Worm (Caenorhabditis elegans) whole organism, L4 larva: ENCODE data around the gene T12A7.2.
A peak's percentile ranks its signal among the peaks of the same experiment; 100 is the strongest.

Experiments
- F10B5.3 ChIP-seq: sonication (generic microtip); optimal IDR thresholded peaks from 2 replicates; lab custom pipeline; 2016; ENCODE audit warnings: mild to moderate bottlenecking, missing genetic modification characterization, missing compliant biosample characterization
- F49E8.2 ChIP-seq: sonication (generic microtip); optimal IDR thresholded peaks from 2 replicates; lab custom pipeline; 2016; ENCODE audit warnings: missing compliant biosample characterization, mild to moderate bottlenecking, missing genetic modification characterization, borderline replicate concordance
- T20F7.1 ChIP-seq: fragments of 200-800 bp; sonication (Bioruptor generic); optimal IDR thresholded peaks from 2 replicates; lab custom pipeline; 2018; ENCODE audit warnings: mild to moderate bottlenecking, missing genetic modification characterization, missing compliant biosample characterization
- Y5F2A.4 ChIP-seq: fragments of 200-800 bp; sonication (Bioruptor generic); optimal IDR thresholded peaks from 2 replicates; lab custom pipeline; 2018; ENCODE audit warnings: mild to moderate bottlenecking, missing genetic modification characterization, missing compliant biosample characterization
- Y75B8A.6 ChIP-seq: fragments of 200-800 bp; sonication (Bioruptor generic); IDR thresholded peaks from 2 replicates; pipeline ENCODE4 v1.3.6; 2022; ENCODE audit warnings: missing genetic modification reagents, missing genetic modification characterization, missing compliant biosample characterization
- ZK337.2 ChIP-seq: fragments of 200-800 bp; sonication (Bioruptor generic); IDR thresholded peaks from 2 replicates; pipeline ENCODE4 v1.3.6; 2022; ENCODE audit warnings: missing genetic modification reagents, missing genetic modification characterization, missing compliant biosample characterization
- aha-1 ChIP-seq: fragments of 150-350 bp; peaks from one replicate; lab custom pipeline; 2014; ENCODE audit warnings: missing biosample characterization, missing genetic modification characterization
- arid-1 ChIP-seq: fragments of 200-800 bp; sonication (Bioruptor generic); conservative IDR thresholded peaks from 2 replicates; pipeline ENCODE4 v1.3.6; 2022; ENCODE audit warnings: missing genetic modification reagents, missing genetic modification characterization, missing compliant biosample characterization
- ceh-28 ChIP-seq: fragments of 150-350 bp; optimal IDR thresholded peaks from 2 replicates; lab custom pipeline; 2014; ENCODE audit warnings: missing biosample characterization, missing genetic modification reagents, missing genetic modification characterization
- ces-1 ChIP-seq: fragments of 150-350 bp; sonication (generic microtip); optimal IDR thresholded peaks from 4 replicates; lab custom pipeline; 2014; ENCODE audit warnings: missing biosample characterization, missing genetic modification reagents, missing genetic modification characterization
- ctbp-1 ChIP-seq: fragments of 200-800 bp; sonication (Bioruptor generic); IDR thresholded peaks from 2 replicates; pipeline ENCODE4 v1.3.6; 2022; ENCODE audit warnings: missing genetic modification reagents, missing genetic modification characterization, missing compliant biosample characterization
- daf-8 ChIP-seq: fragments of 200-800 bp; sonication (Bioruptor generic); IDR thresholded peaks from 2 replicates; pipeline ENCODE4 v1.3.6; 2022; ENCODE audit warnings: missing genetic modification characterization, missing compliant biosample characterization
- dmd-6 ChIP-seq: fragments of 200-800 bp; sonication (Bioruptor generic); IDR thresholded peaks from 2 replicates; pipeline ENCODE4 v1.3.6; 2022; ENCODE audit warnings: missing genetic modification reagents, missing genetic modification characterization, missing compliant biosample characterization
- egl-27 ChIP-seq: sonication (generic microtip); optimal IDR thresholded peaks from 3 replicates; lab custom pipeline; 2017; ENCODE audit warnings: missing biosample characterization, missing genetic modification reagents, missing genetic modification characterization
- fkh-10 ChIP-seq: fragments of 150-350 bp; optimal IDR thresholded peaks from 2 replicates; lab custom pipeline; 2014; ENCODE audit warnings: missing biosample characterization, missing genetic modification reagents, missing genetic modification characterization
- hlh-11 ChIP-seq: fragments of 200-800 bp; sonication (Bioruptor generic); optimal IDR thresholded peaks from 2 replicates; lab custom pipeline; 2018; ENCODE audit warnings: mild to moderate bottlenecking, missing genetic modification characterization, missing compliant biosample characterization
- hmg-1.1 ChIP-seq: fragments of 200-800 bp; sonication (Bioruptor generic); IDR thresholded peaks from 2 replicates; pipeline ENCODE4 v1.3.6; 2022; ENCODE audit warnings: missing genetic modification reagents, missing genetic modification characterization, missing compliant biosample characterization
- lim-7 ChIP-seq: fragments of 200-800 bp; sonication (Bioruptor generic); IDR thresholded peaks from 2 replicates; pipeline ENCODE4 v1.3.6; 2022; ENCODE audit warnings: missing genetic modification characterization, missing compliant biosample characterization
- lsy-2 ChIP-seq, 2 experiments: fragments of 150-350 bp in 1 of 2; sonication (generic microtip) in 1 of 2; optimal IDR thresholded peaks; 2 replicates each; lab custom pipeline; 2014 to 2017; ENCODE audit warnings: missing biosample characterization in 2 of 2, missing genetic modification characterization in 2 of 2
- madf-9 ChIP-seq: fragments of 200-800 bp; sonication (Bioruptor generic); conservative IDR thresholded peaks from 2 replicates; pipeline ENCODE4 v1.3.6; 2022; ENCODE audit warnings: missing genetic modification reagents, missing genetic modification characterization, missing compliant biosample characterization
- mdt-29 ChIP-seq: fragments of 200-800 bp; sonication (Bioruptor generic); IDR thresholded peaks from 2 replicates; pipeline ENCODE4 v1.3.6; 2022; ENCODE audit warnings: missing genetic modification reagents, missing genetic modification characterization, missing compliant biosample characterization
- mep-1 ChIP-seq: fragments of 150-350 bp; sonication (generic microtip); optimal IDR thresholded peaks from 3 replicates; lab custom pipeline; 2014; ENCODE audit warnings: missing biosample characterization, missing genetic modification characterization
- nhr-102 ChIP-seq: sonication (generic microtip); optimal IDR thresholded peaks from 2 replicates; lab custom pipeline; 2016; ENCODE audit warnings: mild to moderate bottlenecking, missing genetic modification characterization, moderate library complexity, missing compliant biosample characterization
- nhr-28 ChIP-seq: fragments of 150-350 bp; optimal IDR thresholded peaks from 2 replicates; lab custom pipeline; 2014; ENCODE audit warnings: missing biosample characterization, missing genetic modification characterization
- nhr-48 ChIP-seq: sonication (generic microtip); optimal IDR thresholded peaks from 2 replicates; lab custom pipeline; 2016; ENCODE audit warnings: mild to moderate bottlenecking, missing genetic modification characterization, missing compliant biosample characterization
- nhr-77 ChIP-seq: fragments of 150-350 bp; optimal IDR thresholded peaks from 2 replicates; lab custom pipeline; 2014; ENCODE audit warnings: missing biosample characterization, missing genetic modification characterization
- pqm-1 ChIP-seq: sonication (generic microtip); optimal IDR thresholded peaks from 2 replicates; lab custom pipeline; 2017; ENCODE audit warnings: missing biosample characterization, missing genetic modification characterization
- set-16 ChIP-seq: fragments of 200-800 bp; sonication (Bioruptor generic); IDR thresholded peaks from 2 replicates; pipeline ENCODE4 v1.3.6; 2022; ENCODE audit warnings: missing genetic modification reagents, missing genetic modification characterization, missing compliant biosample characterization
- spr-1 ChIP-seq: sonication (generic microtip); optimal IDR thresholded peaks from 2 replicates; lab custom pipeline; 2016; ENCODE audit warnings: mild to moderate bottlenecking, missing genetic modification characterization, missing compliant biosample characterization
- tra-1 ChIP-seq: fragments of 200-800 bp; sonication (Bioruptor generic); IDR thresholded peaks from 2 replicates; pipeline ENCODE4 v1.3.6; 2022; ENCODE audit warnings: missing genetic modification reagents, missing genetic modification characterization, missing compliant biosample characterization
- unc-62 ChIP-seq, 3 experiments: fragments of 150-350 bp in 1 of 3; sonication (generic microtip); optimal IDR thresholded peaks in 2 of 3; peaks in 1 of 3; 1 replicate in 1 of 3; 2 replicates in 2 of 3; lab custom pipeline; 2014 to 2017; ENCODE audit warnings: missing biosample characterization in 3 of 3, missing genetic modification characterization in 3 of 3, missing genetic modification reagents in 3 of 3, missing genotype in 1 of 3
- zfp-2 ChIP-seq: sonication (generic microtip); optimal IDR thresholded peaks from 2 replicates; lab custom pipeline; 2016; ENCODE audit warnings: mild to moderate bottlenecking, missing genetic modification characterization, missing compliant biosample characterization
- zip-2 ChIP-seq: fragments of 150-350 bp; optimal IDR thresholded peaks from 2 replicates; lab custom pipeline; 2014; ENCODE audit warnings: missing biosample characterization, missing genetic modification characterization
- ztf-7 ChIP-seq: fragments of 150-350 bp; optimal IDR thresholded peaks from 2 replicates; lab custom pipeline; 2014; ENCODE audit warnings: missing biosample characterization, missing genetic modification characterization

The T12A7.2 gene

DNA sequence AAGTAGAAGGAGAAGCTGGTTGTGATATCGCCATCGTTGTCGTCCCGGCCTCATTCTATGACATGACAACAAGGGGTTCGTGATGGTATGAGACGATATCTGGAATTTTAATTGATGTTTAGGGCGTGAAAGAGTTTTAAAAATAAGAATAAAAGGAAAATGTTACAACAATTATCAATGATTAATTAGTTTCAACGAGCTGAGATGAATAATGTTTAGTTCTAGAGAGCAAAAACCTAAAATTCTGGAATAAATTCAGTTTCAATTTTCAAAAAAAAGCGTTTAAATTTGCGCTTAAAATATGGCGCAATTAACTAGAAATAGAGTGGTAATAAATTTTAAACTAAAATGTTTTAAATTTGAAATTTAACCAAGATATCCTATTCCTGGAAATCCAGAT lies 31.6 kb upstream of the T12A7.2 start, which contains the start of gene H01G02.3:
TSS of gene H01G02.3 (minus strand) at position 101 of the 400 bp plus-strand sequence.
- TF ChIP-seq nhr-77, result no peak

DNA sequence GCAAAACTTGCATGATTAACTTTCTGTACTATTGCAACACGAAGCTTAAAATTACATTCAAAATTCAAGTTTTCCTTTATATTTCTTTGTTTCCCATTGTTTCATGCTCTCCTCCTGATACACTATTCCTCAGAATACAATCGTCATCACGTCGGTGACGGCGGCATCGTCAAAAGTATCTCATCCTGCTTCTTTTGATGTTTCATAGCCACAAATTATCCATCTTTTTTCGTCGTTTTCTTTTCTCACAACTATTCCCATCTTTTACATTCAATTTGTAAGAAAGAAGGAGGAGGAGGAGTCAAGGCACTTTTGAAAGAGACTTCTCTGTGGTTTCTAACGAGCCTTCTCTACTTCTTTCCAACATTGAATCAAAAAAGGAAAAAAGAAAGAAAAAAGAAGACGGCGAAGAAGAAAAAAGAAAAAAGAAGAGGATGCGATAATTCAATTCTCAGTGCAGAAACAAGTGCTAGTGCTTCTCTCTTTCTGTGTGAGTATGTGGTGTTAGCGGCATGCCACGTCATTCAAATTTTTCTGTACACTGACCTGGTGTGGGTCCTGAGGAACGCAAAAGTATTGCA lies 27.6 kb upstream of the T12A7.2 start:
- peak; percentile 82 for TF ChIP-seq ces-1 (GFP tag; lab: Kevin White, UChicago)
- TF ChIP-seq aha-1 (tag; lab: Kevin White, UChicago), result peak; percentile 89
- TF ChIP-seq unc-62 (GFP tag; optimal IDR thresholded peaks at IDR 0.05 in 1 of 2; lab: Kevin White, UChicago), result peak in 1 of 2 experiments; percentile 53
- TF ChIP-seq unc-62 (tag; optimal IDR thresholded peaks at IDR 0.05; lab: Kevin White, UChicago), result no peak
- TF ChIP-seq nhr-102 (tag; lab: Kevin White, UChicago), result no peak
- peak in 1 of 2 experiments; percentile 23 for TF ChIP-seq lsy-2 (tag; optimal IDR thresholded peaks at IDR 0.05; lab: Kevin White, UChicago)
- peak; percentile 83 for TF ChIP-seq fkh-10 (GFP tag; lab: Kevin White, UChicago)
- TF ChIP-seq nhr-28 (tag; lab: Kevin White, UChicago), result no peak
- TF ChIP-seq mep-1, result peak; percentile 19
- TF ChIP-seq, all 104 proteins: peak for 6

DNA sequence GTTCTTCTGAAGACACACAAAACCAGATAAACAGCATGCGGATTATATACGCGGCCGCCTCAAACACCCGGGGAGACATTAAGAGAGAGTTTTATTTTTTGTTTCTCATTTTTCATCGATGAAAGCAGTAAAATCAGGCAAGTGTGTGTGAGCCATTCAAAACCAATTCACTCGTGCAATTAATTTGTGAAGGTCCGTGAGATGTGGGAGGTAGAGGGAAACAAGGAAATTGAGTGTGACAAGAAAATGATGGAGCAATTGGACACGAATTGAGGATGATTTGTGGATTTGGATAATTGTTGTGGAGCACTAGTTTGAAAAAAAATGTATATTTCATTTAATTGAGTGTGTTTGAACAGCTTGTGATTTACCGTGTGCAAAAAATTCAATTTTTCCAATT lies 26.9 kb upstream of the T12A7.2 start:
- TF ChIP-seq pqm-1 (tag; lab: Kevin White, UChicago) (no peak), daf-8 (no peak), ZK337.2 (GFP tag; lab: Robert Waterston, UW) (no peak), aha-1 (tag; lab: Kevin White, UChicago) (no peak)
- TF ChIP-seq, all 104 proteins: peak for 0

DNA sequence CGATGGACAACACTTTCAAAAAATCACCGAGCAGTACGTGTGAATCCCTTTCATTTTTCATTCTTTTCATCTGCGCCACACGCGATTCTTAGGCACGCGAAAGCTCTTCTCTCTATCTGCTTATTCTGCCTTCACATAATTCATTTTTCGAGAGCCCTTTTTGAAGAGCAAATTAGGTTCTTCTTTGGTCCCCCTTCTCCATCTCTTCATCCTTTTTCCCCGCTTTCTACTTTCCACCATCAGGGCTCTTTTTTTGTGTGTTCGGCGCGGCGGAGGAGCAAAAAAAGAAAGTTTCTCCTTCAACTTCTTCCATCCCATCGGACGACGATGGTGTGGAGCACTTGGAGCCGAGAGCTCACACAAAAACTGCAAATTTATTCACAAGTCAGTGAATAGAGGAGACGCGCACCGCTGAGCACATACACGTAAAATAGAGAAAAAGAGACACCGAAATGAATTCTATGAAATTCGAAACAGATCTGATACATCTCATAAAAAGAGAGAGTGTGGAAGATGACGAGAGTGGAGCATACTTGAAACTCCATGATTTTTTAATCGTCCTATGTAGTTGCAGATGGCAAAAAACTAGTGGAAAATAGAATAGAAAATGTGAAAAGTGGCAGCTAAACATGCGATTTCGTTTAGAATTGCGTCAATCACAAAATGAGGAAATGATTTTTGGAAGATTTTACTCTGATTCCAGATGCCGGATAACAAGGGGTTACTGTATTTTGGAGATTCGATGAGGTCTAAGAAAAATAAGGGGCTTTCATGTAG lies 24.3 kb upstream of the T12A7.2 start:
- TF ChIP-seq ces-1 (GFP tag; lab: Kevin White, UChicago) (peak; percentile 9), F49E8.2 (no peak), F10B5.3 (tag; lab: Kevin White, UChicago) (no peak), hmg-1.1 (GFP tag; lab: Robert Waterston, UW) (no peak), aha-1 (tag; lab: Kevin White, UChicago) (peak; percentile 30), set-16 (GFP tag; lab: Robert Waterston, UW) (peak; percentile 17; the same call in 1 of the 2 replicates), madf-9 (GFP tag; lab: Robert Waterston, UW) (no peak), ctbp-1 (GFP tag; lab: Robert Waterston, UW) (peak; percentile 59; the same call in 1 of the 2 replicates), unc-62 (GFP tag; optimal IDR thresholded peaks at IDR 0.05 in 1 of 2; lab: Kevin White, UChicago) (peak in 1 of 2 experiments; percentile 74), unc-62 (tag; optimal IDR thresholded peaks at IDR 0.05; lab: Kevin White, UChicago) (no peak), spr-1 (tag; lab: Kevin White, UChicago) (no peak), lsy-2 (tag; optimal IDR thresholded peaks at IDR 0.05; lab: Kevin White, UChicago) (peak in 1 of 2 experiments; percentile 4), fkh-10 (GFP tag; lab: Kevin White, UChicago) (peak; percentile 50), dmd-6 (no peak), lim-7 (GFP tag; lab: Robert Waterston, UW) (0 out of 2 replicates have a peak, but pooled peaks have one; percentile 4)
- TF ChIP-seq, all 104 proteins: peak for 8

DNA sequence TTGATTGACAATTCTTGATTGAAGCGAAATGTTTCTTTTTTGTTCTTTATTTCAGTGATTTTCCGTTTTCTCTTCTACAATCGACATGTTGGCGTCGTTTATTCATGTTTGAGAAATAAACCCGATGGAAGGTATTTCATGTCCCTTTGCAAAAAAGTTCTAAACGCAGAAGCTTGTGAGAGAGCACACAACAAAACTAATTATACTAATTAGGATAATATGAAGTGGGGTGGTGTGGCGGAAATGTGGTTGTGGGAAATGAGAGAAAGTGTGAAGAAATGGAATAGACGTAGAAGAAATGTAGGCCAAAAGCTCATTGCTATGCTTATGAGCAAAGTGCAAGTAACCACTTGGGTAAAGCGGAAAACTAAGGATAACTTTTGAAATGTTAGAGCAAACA lies 21.9 kb upstream of the T12A7.2 start:
- TF ChIP-seq unc-62 (GFP tag; optimal IDR thresholded peaks at IDR 0.05 in 1 of 2; lab: Kevin White, UChicago), result no peak
- TF ChIP-seq unc-62 (tag; optimal IDR thresholded peaks at IDR 0.05; lab: Kevin White, UChicago), result no peak
- no peak for TF ChIP-seq zip-2 (tag; lab: Kevin White, UChicago)
- TF ChIP-seq T20F7.1, result no peak
- TF ChIP-seq mdt-29 (GFP tag; lab: Robert Waterston, UW), result no peak
- TF ChIP-seq nhr-48 (tag; lab: Kevin White, UChicago), result no peak
- no peak for TF ChIP-seq arid-1 (GFP tag; lab: Robert Waterston, UW)
- no peak for TF ChIP-seq egl-27 (tag; lab: Kevin White, UChicago)

DNA sequence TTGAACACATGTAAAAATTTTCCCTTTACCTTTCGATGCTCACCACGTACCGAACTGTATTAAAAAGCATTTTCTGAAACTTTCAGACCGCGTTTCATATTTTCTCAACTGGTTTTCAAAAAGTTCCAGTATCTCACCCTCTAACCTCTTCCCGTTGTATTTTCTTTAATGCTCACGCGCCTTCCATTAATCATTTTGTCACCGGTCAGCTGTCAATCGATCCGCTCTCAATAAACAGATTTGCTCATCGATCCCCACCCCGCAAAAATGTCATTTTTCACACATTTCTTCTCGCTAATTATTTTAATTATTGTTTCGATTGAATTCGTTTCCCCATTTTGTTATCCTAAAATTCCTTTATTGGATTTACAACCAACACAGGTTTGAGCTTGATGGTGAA lies 18.1 kb upstream of the T12A7.2 start, which contains the start of gene lpr-2:
TSS of gene lpr-2 (plus strand) at position 189 of the 400 bp plus-strand sequence.
- TF ChIP-seq zfp-2 (no peak), ceh-28 (tag; lab: Kevin White, UChicago) (no peak), set-16 (GFP tag; lab: Robert Waterston, UW) (no peak), tra-1 (GFP tag; lab: Robert Waterston, UW) (no peak), aha-1 (tag; lab: Kevin White, UChicago) (no peak), hlh-11 (tag; lab: Kevin White, UChicago) (no peak), hmg-1.1 (GFP tag; lab: Robert Waterston, UW) (no peak), Y5F2A.4 (no peak), ztf-7 (no peak), Y75B8A.6 (GFP tag; lab: Robert Waterston, UW) (no peak), mep-1 (no peak), ctbp-1 (GFP tag; lab: Robert Waterston, UW) (no peak)
- TF ChIP-seq, all 104 proteins: peak for 0
